Fruit fly (Drosophila melanogaster): ENCODE results near the gene CG12278.
A peak's percentile ranks its signal among the peaks of the same experiment; 100 is the strongest.

Gene CG12278

DNA sequence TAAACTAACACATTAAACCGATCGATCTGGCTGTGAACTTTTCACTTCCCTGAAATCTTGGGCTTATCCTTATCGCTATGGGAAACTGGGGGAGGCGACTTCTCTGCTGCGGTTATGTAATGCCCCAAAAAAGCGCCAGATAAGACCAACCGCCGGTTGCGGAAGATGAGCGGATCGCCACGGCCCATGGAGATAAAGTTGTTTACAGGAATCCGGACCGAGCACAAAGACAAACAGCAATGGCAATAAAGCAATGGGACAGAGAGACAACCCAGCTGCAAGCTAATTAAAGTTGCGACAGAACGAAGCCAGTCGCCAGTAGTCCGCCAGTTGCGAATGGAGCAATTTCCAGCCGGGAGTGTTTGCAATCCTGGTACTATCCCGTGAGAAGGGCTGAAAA is 28.2 kb upstream of the CG12278 start, which contains the start of gene CG5697 (continued):
- TF ChIP-seq CG7271 (tag; optimal IDR thresholded peaks at IDR 0.05) (no peak), yki (optimal IDR thresholded peaks at IDR 0.05) (no peak), Hmx (GFP tag; optimal IDR thresholded peaks at IDR 0.05) (no peak), caup (GFP tag; optimal IDR thresholded peaks at IDR 0.05; ENCODE audit: severe bottlenecking) (no peak), tap (tag; optimal IDR thresholded peaks at IDR 0.05) (no peak), sima (GFP tag; optimal IDR thresholded peaks at IDR 0.05) (no peak), CG14710 (tag; optimal IDR thresholded peaks at IDR 0.05) (no peak), CG9609 (GFP tag; optimal IDR thresholded peaks at IDR 0.05) (no peak), CG4424 (GFP tag; optimal IDR thresholded peaks at IDR 0.05) (no peak), CG10267 (tag; optimal IDR thresholded peaks at IDR 0.05) (no peak), CG17829 (tag; optimal IDR thresholded peaks at IDR 0.05) (no peak), Fer2 (tag; optimal IDR thresholded peaks at IDR 0.05) (no peak), Drgx (GFP tag; IDR thresholded peaks at IDR 0.05) (no peak), E2f1 (GFP tag; IDR thresholded peaks at IDR 0.05) (no peak), CG16863 (GFP tag; optimal IDR thresholded peaks at IDR 0.05) (no peak), lab (GFP tag; optimal IDR thresholded peaks at IDR 0.05) (peak; percentile 41), insv (GFP tag; optimal IDR thresholded peaks at IDR 0.05) (no peak), org-1 (GFP tag; optimal IDR thresholded peaks at IDR 0.05) (no peak), Ets65A (GFP tag) (no peak), CG30020 (tag; optimal IDR thresholded peaks at IDR 0.05) (no peak), CG12155 (GFP tag; optimal IDR thresholded peaks at IDR 0.05) (no peak), hkb (optimal IDR thresholded peaks at IDR 0.05) (no peak), hkb (GFP tag; IDR thresholded peaks at IDR 0.05) (peak; percentile 35), CG13624 (GFP tag; optimal IDR thresholded peaks at IDR 0.05) (no peak), CG15479 (GFP tag; optimal IDR thresholded peaks at IDR 0.05) (no peak), gro (GFP tag; optimal IDR thresholded peaks at IDR 0.05) (no peak), sc (optimal IDR thresholded peaks at IDR 0.05) (no peak), sc (GFP tag; optimal IDR thresholded peaks at IDR 0.05) (no peak), fd96Cb (tag; optimal IDR thresholded peaks at IDR 0.05) (no peak), CG12769 (tag; optimal IDR thresholded peaks at IDR 0.05) (peak; percentile 31), CG17328 (GFP tag; IDR thresholded peaks at IDR 0.05) (no peak), CG2678 (tag; optimal IDR thresholded peaks at IDR 0.05) (peak; percentile 24), onecut (GFP tag; IDR thresholded peaks at IDR 0.05) (no peak), vfl (GFP tag; optimal IDR thresholded peaks at IDR 0.05) (no peak), CG33213 (GFP tag; optimal IDR thresholded peaks at IDR 0.05) (no peak), ab (GFP tag; optimal IDR thresholded peaks at IDR 0.05) (no peak), CG3838 (GFP tag; optimal IDR thresholded peaks at IDR 0.05) (no peak), Fer3 (tag; optimal IDR thresholded peaks at IDR 0.05) (no peak), btn (GFP tag; optimal IDR thresholded peaks at IDR 0.05) (no peak), CG17361 (GFP tag; IDR thresholded peaks at IDR 0.05) (no peak), Nf-YB (GFP tag; optimal IDR thresholded peaks at IDR 0.05) (no peak), CG1024 (GFP tag; IDR thresholded peaks at IDR 0.05) (no peak), Hr51 (GFP tag; optimal IDR thresholded peaks at IDR 0.05) (no peak), YL-1 (GFP tag; optimal IDR thresholded peaks at IDR 0.05) (no peak), Xrp1 (GFP tag; IDR thresholded peaks at IDR 0.05) (no peak), gcm (GFP tag; optimal IDR thresholded peaks at IDR 0.05) (no peak), CG31388 (GFP tag; optimal IDR thresholded peaks at IDR 0.05) (no peak), ERR (GFP tag; optimal IDR thresholded peaks at IDR 0.05) (no peak), schlank (tag; optimal IDR thresholded peaks at IDR 0.05) (no peak), CG31441 (GFP tag; IDR thresholded peaks at IDR 0.05) (no peak), Antp (GFP tag; optimal IDR thresholded peaks at IDR 0.05) (no peak), p53 (GFP tag; optimal IDR thresholded peaks at IDR 0.05) (no peak), NK7.1 (GFP tag; optimal IDR thresholded peaks at IDR 0.05) (no peak), CG11085 (GFP tag; IDR thresholded peaks at IDR 0.05) (no peak)
